Worm (Caenorhabditis elegans): Measurements from ENCODE around the gene T26G10.1.
"Not testable (repeated sequence)": the region's sequence is repeated elsewhere in the genome, so short reads cannot be mapped to it uniquely, and the experiment has no call there.

DNA sequence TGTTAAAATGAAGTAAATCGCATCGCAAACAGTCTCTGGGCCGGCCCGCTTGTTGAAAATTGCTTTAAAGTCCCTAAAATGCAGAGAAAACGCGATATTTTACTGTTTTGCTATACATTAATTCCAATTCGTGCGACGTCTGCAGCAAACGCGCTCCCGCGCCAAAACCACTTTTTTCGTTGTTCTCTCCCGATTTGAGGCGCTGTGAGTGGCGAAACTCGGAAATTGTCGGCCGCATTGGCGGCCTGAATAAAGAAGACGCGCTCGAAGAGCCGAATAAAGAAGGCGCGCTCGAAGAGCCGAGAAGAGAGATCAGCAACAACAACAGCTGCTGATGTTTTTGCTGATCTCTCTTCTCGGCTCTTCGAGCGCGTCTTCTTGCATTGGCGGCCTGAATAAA lies 1.9 kb upstream of the T26G10.1 start:
- not testable (repeated sequence) for TF ChIP-seq ztf-29 (GFP tag; IDR thresholded peaks at IDR 0.05); ztf-23 (GFP tag; IDR thresholded peaks at IDR 0.05); ref-1 (GFP tag; conservative IDR thresholded peaks at IDR 0.05); T22C8.4 (GFP tag; IDR thresholded peaks at IDR 0.05); med-1 (GFP tag; optimal IDR thresholded peaks at IDR 0.05; ENCODE audit: insufficient read depth); flt-1 (GFP tag; IDR thresholded peaks at IDR 0.05); klf-2 (GFP tag; conservative IDR thresholded peaks at IDR 0.05)
- 0 out of 2 replicates have a peak, but pooled peaks have one; percentile 45 for TF ChIP-seq tab-1 (GFP tag; IDR thresholded peaks at IDR 0.05)

All from whole organism, midembryonic.